Fruit fly (Drosophila melanogaster): Measurements from ENCODE around the gene CG3982.

Gene CG3982

dm6 chr3L:9461670-9462246, 44.6 kb upstream of the CG3982 start (continued):
- TF ChIP-seq sr (GFP tag; IDR thresholded peaks at IDR 0.05) = peak; percentile 6; the same call in 1 of the 3 replicates
- no peak for TF ChIP-seq trem (tag; optimal IDR thresholded peaks at IDR 0.05)
- peak; percentile 43 for TF ChIP-seq NfI (GFP tag; optimal IDR thresholded peaks at IDR 0.05)
- TF ChIP-seq jumu (GFP tag; optimal IDR thresholded peaks at IDR 0.05) = peak; percentile 58
- peak; percentile 61 for TF ChIP-seq lmd (GFP tag; IDR thresholded peaks at IDR 0.05)
- peak; percentile 58 for TF ChIP-seq CG12071 (GFP tag; optimal IDR thresholded peaks at IDR 0.05)
- TF ChIP-seq CG14441 (GFP tag; IDR thresholded peaks at IDR 0.05) = peak; percentile 48; the same call in 1 of the 2 replicates
- TF ChIP-seq hbn (GFP tag; IDR thresholded peaks at IDR 0.05; ENCODE audit: partially characterized antibody) = no peak
- TF ChIP-seq wdn (GFP tag; IDR thresholded peaks at IDR 0.05) = peak; percentile 54; the same call in 1 of the 2 replicates
- peak; percentile 49 for TF ChIP-seq ind (GFP tag; optimal IDR thresholded peaks at IDR 0.05)

- TF ChIP-seq twi (tag; optimal IDR thresholded peaks at IDR 0.05) = peak; percentile 61
- no peak for TF ChIP-seq CG16779 (GFP tag; IDR thresholded peaks at IDR 0.05)
- peak; percentile 73 for TF ChIP-seq CG17385 (GFP tag; optimal IDR thresholded peaks at IDR 0.05)
- peak in 1 of 2 experiments; percentile 61 for TF ChIP-seq insv (GFP tag; optimal IDR thresholded peaks at IDR 0.05)
- TF ChIP-seq sisA (GFP tag; IDR thresholded peaks at IDR 0.05) = peak; percentile 75
- 0 out of 2 replicates have a peak, but pooled peaks have one; percentile 34 for TF ChIP-seq CG4360 (GFP tag; IDR thresholded peaks at IDR 0.05)
- TF ChIP-seq CG1647 (GFP tag; optimal IDR thresholded peaks at IDR 0.05) = peak; percentile 67
- TF ChIP-seq HLH3B (GFP tag; IDR thresholded peaks at IDR 0.05) = peak; percentile 67
- TF ChIP-seq MESR4 (GFP tag; optimal IDR thresholded peaks at IDR 0.05) = no peak
- TF ChIP-seq CG6272 (GFP tag; IDR thresholded peaks at IDR 0.05) = peak; percentile 76; the same call in 1 of the 2 replicates
- peak; percentile 90 for TF ChIP-seq CG2120 (GFP tag; optimal IDR thresholded peaks at IDR 0.05)
- no peak for TF ChIP-seq pan (optimal IDR thresholded peaks at IDR 0.05)
- TF ChIP-seq pan (GFP tag; optimal IDR thresholded peaks at IDR 0.05 in 1 of 2, IDR thresholded peaks at IDR 0.05 in 1 of 2) = peak in 1 of 2 experiments; percentile 66
- peak; percentile 65 for TF ChIP-seq esg (GFP tag; conservative IDR thresholded peaks at IDR 0.05)
- no peak for TF ChIP-seq hb (GFP tag; IDR thresholded peaks at IDR 0.05; ENCODE audit: partially characterized antibody)
- no peak; the same call in 2 of the 3 replicates for TF ChIP-seq CG11560 (tag; IDR thresholded peaks at IDR 0.05)
- peak; percentile 45 for TF ChIP-seq exex (tag; optimal IDR thresholded peaks at IDR 0.05)
- TF ChIP-seq Oaz (GFP tag; IDR thresholded peaks at IDR 0.05) = no peak
- TF ChIP-seq CG3847 (GFP tag; IDR thresholded peaks at IDR 0.05) = peak; percentile 86
- TF ChIP-seq NK7.1 (GFP tag; optimal IDR thresholded peaks at IDR 0.05) = peak; percentile 51
- TF ChIP-seq NC2β (GFP tag; optimal IDR thresholded peaks at IDR 0.05) = peak; percentile 73
- TF ChIP-seq CG10431 (GFP tag; optimal IDR thresholded peaks at IDR 0.05) = peak; percentile 3
- TF ChIP-seq D19B (GFP tag; optimal IDR thresholded peaks at IDR 0.05) = peak; percentile 57
- TF ChIP-seq ab (GFP tag; optimal IDR thresholded peaks at IDR 0.05) = peak; percentile 77
- TF ChIP-seq Elba2 (GFP tag; optimal IDR thresholded peaks at IDR 0.05) = peak; percentile 67
- no peak for TF ChIP-seq eyg (GFP tag; optimal IDR thresholded peaks at IDR 0.05)
- peak; percentile 73 for TF ChIP-seq CG6689 (GFP tag; IDR thresholded peaks at IDR 0.05)
- TF ChIP-seq pb (GFP tag; optimal IDR thresholded peaks at IDR 0.05) = no peak
- TF ChIP-seq her (GFP tag; optimal IDR thresholded peaks at IDR 0.05) = no peak
- TF ChIP-seq nau (GFP tag; optimal IDR thresholded peaks at IDR 0.05) = peak; percentile 48
- peak; percentile 77 for TF ChIP-seq ems (GFP tag; optimal IDR thresholded peaks at IDR 0.05)
- peak; percentile 74 for TF ChIP-seq CG13123 (GFP tag; optimal IDR thresholded peaks at IDR 0.05)
- TF ChIP-seq dysf (GFP tag; IDR thresholded peaks at IDR 0.05) = peak; percentile 76
- peak; percentile 36 for TF ChIP-seq MTF-1 (GFP tag; optimal IDR thresholded peaks at IDR 0.05; ENCODE audit: borderline replicate concordance)
- peak; percentile 76 for TF ChIP-seq CG18619 (GFP tag; optimal IDR thresholded peaks at IDR 0.05)
- peak; percentile 32 for TF ChIP-seq CG31388 (GFP tag; optimal IDR thresholded peaks at IDR 0.05)
- peak; percentile 73 for TF ChIP-seq Oli (tag; optimal IDR thresholded peaks at IDR 0.05)
- TF ChIP-seq Adf1 (GFP tag; IDR thresholded peaks at IDR 0.05) = peak; percentile 62
- no peak for TF ChIP-seq pfk (GFP tag; optimal IDR thresholded peaks at IDR 0.05)
These were observed 43.7 kb upstream of the CG3982 start, which contains the start of the genes CG3434 and CG44838 for dm6 chr3L:9460775-9461491. Gene CG3434 (minus strand): TSS chr3L:9460799. Gene CG44838 (plus strand): TSS chr3L:9461050.

Measured in whole organism, embryonic.